Fruit fly (Drosophila melanogaster): ENCODE data around the gene TP53INP.

DNA sequence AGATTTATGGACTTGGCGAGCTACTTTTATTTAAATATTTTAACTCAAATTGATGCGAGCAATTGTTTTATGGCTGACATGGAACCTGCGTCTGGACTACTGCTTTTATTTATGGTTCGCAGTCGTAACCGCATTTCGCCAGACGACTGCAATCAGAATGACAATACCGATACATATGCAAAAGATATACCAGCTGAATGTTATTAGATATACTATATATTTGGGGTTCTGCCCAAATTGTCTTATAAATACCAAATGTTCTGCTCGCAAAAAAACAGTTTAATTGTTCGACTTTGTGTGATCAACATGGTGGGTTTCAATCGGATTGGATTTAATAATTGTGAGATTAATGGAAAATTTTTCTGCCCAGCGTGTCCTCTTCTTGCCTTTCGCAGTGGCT is 63.0 kb downstream of the TP53INP start, which contains the start of gene CG32249:
- no peak for TF ChIP-seq cnc (optimal IDR thresholded peaks at IDR 0.05)
- no peak for TF ChIP-seq CG33017 (tag; optimal IDR thresholded peaks at IDR 0.05)
- no peak for TF ChIP-seq ovo (GFP tag; optimal IDR thresholded peaks at IDR 0.05)
- no peak for TF ChIP-seq tj (GFP tag; optimal IDR thresholded peaks at IDR 0.05)
- no peak for TF ChIP-seq CG7101 (tag; optimal IDR thresholded peaks at IDR 0.05)
